Fruit fly (Drosophila melanogaster) whole organism, wandering third instar larva: Measurements from ENCODE around the gene Or19a.
A peak's percentile ranks its signal among the peaks of the same experiment; 100 is the strongest.
"Not testable (repeated sequence)": the region's sequence is repeated elsewhere in the genome, so short reads cannot be mapped to it uniquely, and the experiment has no call there.

ENCODE experiments used
- Abd-B ChIP-seq: fragments of >200 bp; optimal IDR thresholded peaks from 2 replicates; lab custom pipeline; 2017; ENCODE audit warnings: missing biosample characterization, missing genetic modification characterization
- CG32264 ChIP-seq: fragments of 200-800 bp; sonication (Bioruptor generic); optimal IDR thresholded peaks from 2 replicates; lab custom pipeline; 2016; ENCODE audit warnings: missing biosample characterization, missing genetic modification characterization
- CG9705 ChIP-seq: fragments of 200-800 bp; sonication (Bioruptor generic); optimal IDR thresholded peaks from 2 replicates; lab custom pipeline; 2018; ENCODE audit warnings: missing biosample characterization, mild to moderate bottlenecking, missing genetic modification characterization
- CrebA ChIP-seq: fragments of 200-800 bp; sonication (Bioruptor generic); optimal IDR thresholded peaks from 2 replicates; lab custom pipeline; 2016; ENCODE audit warnings: missing biosample characterization, mild to moderate bottlenecking, missing genetic modification characterization, borderline replicate concordance
- Dfd ChIP-seq: fragments of >200 bp; optimal IDR thresholded peaks from 2 replicates; lab custom pipeline; 2017; ENCODE audit warnings: missing biosample characterization, missing genetic modification characterization
- Dif ChIP-seq: fragments of 200-275, 200-300 bp; sonication (Bioruptor generic); optimal IDR thresholded peaks from 2 replicates; lab custom pipeline; 2018; ENCODE audit warnings: missing biosample characterization, missing genetic modification characterization; ENCODE audit not compliant: partially characterized antibody
- GATAd ChIP-seq: sonication (Bioruptor generic); optimal IDR thresholded peaks from 2 replicates; lab custom pipeline; 2016; ENCODE audit warnings: missing biosample characterization, missing genetic modification characterization
- HLH106 ChIP-seq: fragments of 200-800 bp; optimal IDR thresholded peaks from 3 replicates; lab custom pipeline; 2019; ENCODE audit warnings: missing biosample characterization, mild to moderate bottlenecking, missing genetic modification characterization, moderate library complexity
- Hnf4 ChIP-seq: fragments of 200-800 bp; sonication (Bioruptor generic); optimal IDR thresholded peaks from 2 replicates; lab custom pipeline; 2016; ENCODE audit warnings: missing biosample characterization, mild to moderate bottlenecking, missing genetic modification characterization
- Hr78 ChIP-seq: fragments of >200 bp; optimal IDR thresholded peaks from 2 replicates; lab custom pipeline; 2017; ENCODE audit warnings: missing biosample characterization, missing genetic modification characterization
- Hr83 ChIP-seq: fragments of 200-300 bp; sonication (Bioruptor generic); optimal IDR thresholded peaks from 2 replicates; lab custom pipeline; 2016; ENCODE audit warnings: missing biosample characterization, mild to moderate bottlenecking, missing genetic modification characterization, moderate library complexity; ENCODE audit not compliant: poor library complexity, severe bottlenecking
- Jra ChIP-seq: sonication (Bioruptor generic); optimal IDR thresholded peaks from 2 replicates; lab custom pipeline; 2016; ENCODE audit warnings: missing biosample characterization, missing genetic modification characterization
- Mio ChIP-seq: sonication (Bioruptor generic); optimal IDR thresholded peaks from 2 replicates; lab custom pipeline; 2016; ENCODE audit warnings: missing biosample characterization, missing genetic modification characterization
- Myc ChIP-seq: fragments of >200 bp; optimal IDR thresholded peaks from 2 replicates; lab custom pipeline; 2017
- N ChIP-seq: fragments of >200 bp; optimal IDR thresholded peaks from 2 replicates; lab custom pipeline; 2018; ENCODE audit warnings: missing biosample characterization, missing external identifiers, missing genetic modification characterization
- OdsH ChIP-seq: fragments of 200-800 bp; sonication (Bioruptor generic); optimal IDR thresholded peaks from 2 replicates; lab custom pipeline; 2016; ENCODE audit warnings: missing biosample characterization, mild to moderate bottlenecking, missing genetic modification characterization
- Rel ChIP-seq, 2 experiments: fragments of 200-800 bp; sonication (Bioruptor generic) in 1 of 2; optimal IDR thresholded peaks; 2 replicates in 1 of 2; 3 replicates in 1 of 2; lab custom pipeline; 2016 to 2019; ENCODE audit warnings: mild to moderate bottlenecking in 2 of 2, missing biosample characterization in 2 of 2, missing genetic modification characterization in 2 of 2, moderate library complexity in 1 of 2
- Sp1 ChIP-seq: fragments of 200-800 bp; sonication (Bioruptor generic); optimal IDR thresholded peaks from 3 replicates; lab custom pipeline; 2019; ENCODE audit warnings: missing biosample characterization, mild to moderate bottlenecking, missing genetic modification characterization, moderate library complexity
- Vsx2 ChIP-seq: fragments of 200-300, 225-300 bp; sonication (Bioruptor generic); optimal IDR thresholded peaks from 2 replicates; lab custom pipeline; 2018; ENCODE audit warnings: missing biosample characterization, missing genetic modification characterization; ENCODE audit not compliant: partially characterized antibody
- br ChIP-seq: fragments of 200-800 bp; sonication (Bioruptor generic); optimal IDR thresholded peaks from 2 replicates; lab custom pipeline; 2016; ENCODE audit warnings: missing biosample characterization, missing genetic modification characterization
- brk ChIP-seq: fragments of 200-800 bp; sonication (Bioruptor generic); optimal IDR thresholded peaks from 2 replicates; lab custom pipeline; 2016; ENCODE audit warnings: missing biosample characterization, mild to moderate bottlenecking, missing genetic modification characterization
- dl ChIP-seq, 2 experiments: fragments of 175-275, 200-275 bp in 1 of 2; fragments of 200-275 bp in 1 of 2; sonication (Bioruptor generic); optimal IDR thresholded peaks; lab custom pipeline; 2018; ENCODE audit warnings: mild to moderate bottlenecking in 2 of 2, missing biosample characterization in 2 of 2, missing genetic modification characterization in 2 of 2, moderate library complexity in 2 of 2; ENCODE audit not compliant: partially characterized antibody in 2 of 2, insufficient read depth in 1 of 2
- dmrt93B ChIP-seq: fragments of 200-800 bp; sonication (Bioruptor generic); optimal IDR thresholded peaks from 2 replicates; lab custom pipeline; 2018; ENCODE audit warnings: missing biosample characterization, mild to moderate bottlenecking, missing genetic modification characterization
- dsf ChIP-seq: sonication (Bioruptor generic); optimal IDR thresholded peaks from 2 replicates; lab custom pipeline; 2016; ENCODE audit warnings: missing biosample characterization, missing genetic modification characterization, borderline replicate concordance
- ey ChIP-seq: fragments of 200-800 bp; sonication (Bioruptor generic); optimal IDR thresholded peaks from 2 replicates; lab custom pipeline; 2016; ENCODE audit warnings: missing biosample characterization, missing genetic modification characterization
- foxo ChIP-seq, 2 experiments: fragments of 200-800 bp; sonication (Bioruptor generic); optimal IDR thresholded peaks; 2 replicates in 1 of 2; 3 replicates in 1 of 2; lab custom pipeline; 2016 to 2017; ENCODE audit warnings: missing biosample characterization in 2 of 2, missing genetic modification characterization in 2 of 2
- fru ChIP-seq: fragments of 200-800 bp; sonication (Bioruptor generic); optimal IDR thresholded peaks from 3 replicates; lab custom pipeline; 2016; ENCODE audit warnings: missing biosample characterization, mild to moderate bottlenecking, missing genetic modification characterization
- h ChIP-seq: fragments of 200-800 bp; sonication (Bioruptor generic); optimal IDR thresholded peaks from 3 replicates; lab custom pipeline; 2016; ENCODE audit warnings: missing biosample characterization, mild to moderate bottlenecking, missing genetic modification characterization
- jim ChIP-seq: fragments of 175-275, 200-325 bp; sonication (Bioruptor generic); optimal IDR thresholded peaks from 2 replicates; lab custom pipeline; 2016; ENCODE audit warnings: missing biosample characterization, mild to moderate bottlenecking, missing genetic modification characterization
- lola ChIP-seq: fragments of >200 bp; optimal IDR thresholded peaks from 2 replicates; lab custom pipeline; 2017; ENCODE audit warnings: missing biosample characterization, missing genetic modification characterization
- pan ChIP-seq: fragments of >200 bp; optimal IDR thresholded peaks from 2 replicates; lab custom pipeline; 2017
- psq ChIP-seq: fragments of 200-800 bp; sonication (Bioruptor generic); optimal IDR thresholded peaks from 3 replicates; lab custom pipeline; 2017; ENCODE audit warnings: missing biosample characterization, mild to moderate bottlenecking, missing genetic modification characterization, moderate library complexity
- rgr ChIP-seq: fragments of 200-800 bp; sonication (Bioruptor generic); optimal IDR thresholded peaks from 3 replicates; lab custom pipeline; 2016; ENCODE audit warnings: missing biosample characterization, mild to moderate bottlenecking, missing genetic modification characterization
- sage ChIP-seq: fragments of 200-800 bp; sonication (Bioruptor generic); optimal IDR thresholded peaks from 2 replicates; lab custom pipeline; 2016; ENCODE audit warnings: missing biosample characterization, mild to moderate bottlenecking, missing genetic modification characterization
- sv ChIP-seq: fragments of 200-800 bp; sonication (Bioruptor generic); optimal IDR thresholded peaks from 3 replicates; lab custom pipeline; 2016; ENCODE audit warnings: missing biosample characterization, missing genetic modification characterization
- tai ChIP-seq: sonication (Bioruptor generic); optimal IDR thresholded peaks from 2 replicates; lab custom pipeline; 2016; ENCODE audit warnings: missing biosample characterization, missing genetic modification characterization
- usp ChIP-seq: fragments of >200 bp; optimal IDR thresholded peaks from 2 replicates; lab custom pipeline; 2017; ENCODE audit warnings: missing biosample characterization, missing genetic modification characterization
- woc ChIP-seq: sonication (Bioruptor generic); optimal IDR thresholded peaks from 2 replicates; lab custom pipeline; 2016; ENCODE audit warnings: missing biosample characterization, mild to moderate bottlenecking, missing genetic modification characterization

Or19a gene

DNA sequence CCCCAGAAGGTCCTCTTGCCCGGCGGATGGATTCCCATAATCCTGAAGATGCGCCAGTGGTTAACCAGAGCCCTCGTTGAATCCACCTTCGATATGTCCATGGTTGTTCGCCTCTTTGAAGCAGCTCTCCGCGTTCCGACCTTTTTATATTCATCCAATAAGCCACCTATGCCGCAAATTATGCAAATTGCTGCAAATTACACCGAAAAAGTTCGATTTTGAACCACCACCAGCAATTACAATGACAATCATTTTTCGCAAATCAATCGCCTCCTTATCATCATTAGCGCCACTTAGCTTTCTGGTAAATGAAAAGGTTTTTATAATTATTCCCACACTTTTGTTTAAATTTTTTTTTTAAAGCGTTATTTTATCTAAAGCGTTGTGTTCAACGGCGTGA is at the start of gene Or19a:
Gene Or19a, minus strand, starts transcription at position 101 of the 400 bp plus-strand sequence.
- not testable (repeated sequence) for TF ChIP-seq Abd-B, Hr78, Hr83 (GFP tag; lab: Kevin White, UChicago)
- TF ChIP-seq, all 38 proteins: peak for 0; not testable (repeated sequence) for 38

DNA sequence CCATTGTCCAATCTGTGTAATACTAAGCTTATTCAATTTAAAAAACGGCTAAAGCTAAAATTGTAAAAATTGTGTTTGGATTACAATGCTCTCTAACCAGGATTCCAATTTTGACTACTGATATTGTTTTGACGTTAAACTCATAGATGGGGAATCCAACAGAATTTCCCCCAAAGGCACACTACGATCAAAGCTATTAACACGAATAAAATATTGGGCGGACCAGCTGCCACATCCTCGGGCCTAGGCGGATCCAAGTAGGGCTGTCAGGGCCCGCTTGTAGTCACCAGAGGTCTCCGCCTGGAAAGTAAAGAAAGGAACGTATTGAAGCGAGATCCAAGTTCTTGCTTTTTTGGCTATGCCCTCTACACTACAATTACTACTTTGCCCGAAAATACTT is 43.4 kb upstream of the Or19a start, which contains the start of gene Sdic2:
Gene Sdic2, minus strand, starts transcription at position 101 of the 400 bp plus-strand sequence.
- TF ChIP-seq CG32264, dsf, Sp1 (GFP tag; lab: Kevin White, UChicago): not testable (repeated sequence)

DNA sequence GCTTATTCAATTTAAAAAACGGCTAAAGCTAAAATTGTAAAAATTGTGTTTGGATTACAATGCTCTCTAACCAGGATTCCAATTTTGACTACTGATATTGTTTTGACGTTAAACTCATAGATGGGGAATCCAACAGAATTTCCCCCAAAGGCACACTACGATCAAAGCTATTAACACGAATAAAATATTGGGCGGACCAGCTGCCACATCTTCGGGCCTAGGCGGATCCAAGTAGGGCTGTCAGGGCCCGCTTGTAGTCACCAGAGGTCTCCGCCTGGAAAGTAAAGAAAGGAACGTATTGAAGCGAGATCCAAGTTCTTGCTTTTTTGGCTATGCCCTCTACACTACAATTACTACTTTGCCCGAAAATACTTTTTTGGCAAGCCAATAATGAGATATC is 35.5 kb upstream of the Or19a start, which contains the start of gene Sdic1:
Gene Sdic1, minus strand, starts transcription at position 101 of the 400 bp plus-strand sequence.
- not testable (repeated sequence) for TF ChIP-seq dmrt93B (GFP tag; lab: Kevin White, UChicago); lola (GFP tag; lab: Kevin White, UChicago); jim

DNA sequence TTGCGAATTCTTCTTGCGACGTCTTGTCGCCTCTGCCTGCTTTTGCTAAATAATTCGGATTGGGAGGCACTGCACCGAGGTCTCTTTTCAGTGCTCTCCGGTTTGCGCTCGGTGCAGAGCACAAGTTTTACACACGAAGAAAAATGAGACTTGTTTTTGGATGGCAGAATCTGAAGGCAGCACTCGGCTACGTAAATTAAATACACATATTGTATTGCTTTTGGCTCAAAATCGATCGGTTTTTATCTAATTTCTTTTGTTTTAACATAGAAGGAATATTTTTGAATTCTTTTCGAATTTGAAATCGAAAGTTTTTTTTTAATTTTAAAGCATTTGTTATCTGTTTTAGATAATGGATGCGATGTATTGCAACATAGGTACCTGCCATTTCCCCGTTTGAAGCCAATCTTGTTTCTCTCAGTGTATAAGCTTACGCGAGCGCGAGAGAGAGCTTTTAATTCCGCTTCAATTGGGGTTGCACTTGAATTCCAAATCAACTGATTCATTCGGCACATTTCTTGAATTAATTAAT is 30.5 kb upstream of the Or19a start, which contains the start of gene AnxB10:
Gene AnxB10, minus strand, starts transcription at position 51 of the 532 bp plus-strand sequence.
- peak; percentile 85 for TF ChIP-seq CG9705 (GFP tag; lab: Kevin White, UChicago)
- peak; percentile 40 for TF ChIP-seq Mio
- TF ChIP-seq CG32264 (GFP tag; lab: Kevin White, UChicago) = peak; percentile 70
- no peak for TF ChIP-seq Hr78 (GFP tag; lab: Kevin White, UChicago)
- no peak for TF ChIP-seq Myc (lab: Kevin White, UChicago)
- peak; percentile 89 for TF ChIP-seq rgr (GFP tag; lab: Kevin White, UChicago)
- TF ChIP-seq psq (GFP tag; lab: Kevin White, UChicago) = peak; percentile 82
- no peak for TF ChIP-seq Abd-B (GFP tag; lab: Kevin White, UChicago)
- TF ChIP-seq Hr83 (GFP tag; lab: Kevin White, UChicago) = no peak
- peak; percentile 86 for TF ChIP-seq woc (GFP tag; lab: Kevin White, UChicago)
- peak; percentile 15 for TF ChIP-seq dsf (GFP tag; lab: Kevin White, UChicago)
- peak; percentile 90 for TF ChIP-seq OdsH
- peak; percentile 6 for TF ChIP-seq GATAd
- TF ChIP-seq Dfd (GFP tag; lab: Kevin White, UChicago) = no peak
- TF ChIP-seq br (GFP tag; lab: Kevin White, UChicago) = peak; percentile 91
- TF ChIP-seq Jra (GFP tag; lab: Kevin White, UChicago) = peak; percentile 72
- peak; percentile 46 to 91 for TF ChIP-seq foxo (GFP tag; optimal IDR thresholded peaks at IDR 0.05; lab: Kevin White, UChicago)
- TF ChIP-seq brk (GFP tag; lab: Kevin White, UChicago) = no peak
- peak; percentile 16 for TF ChIP-seq Rel (GFP tag; optimal IDR thresholded peaks at IDR 0.05; lab: Kevin White, UChicago)
- peak; percentile 57 for TF ChIP-seq Rel (tag; optimal IDR thresholded peaks at IDR 0.05; lab: Kevin White, UChicago)
- TF ChIP-seq tai (GFP tag; lab: Kevin White, UChicago) = no peak
- TF ChIP-seq HLH106 (tag; lab: Kevin White, UChicago) = peak; percentile 91
- TF ChIP-seq Hnf4 (GFP tag; lab: Kevin White, UChicago) = peak; percentile 79
- TF ChIP-seq h (GFP tag; lab: Kevin White, UChicago) = peak; percentile 92
- TF ChIP-seq Vsx2 (GFP tag; lab: Kevin White, UChicago) = no peak
- TF ChIP-seq dmrt93B (GFP tag; lab: Kevin White, UChicago) = peak; percentile 92
- TF ChIP-seq usp (GFP tag; lab: Kevin White, UChicago) = no peak
- TF ChIP-seq lola (GFP tag; lab: Kevin White, UChicago) = no peak
- peak; percentile 92 for TF ChIP-seq Sp1 (GFP tag; lab: Kevin White, UChicago)
- TF ChIP-seq Dif (GFP tag; lab: Kevin White, UChicago) = peak; percentile 37
- TF ChIP-seq sage (GFP tag; lab: Kevin White, UChicago) = peak; percentile 81
- peak; percentile 93 for TF ChIP-seq ey (GFP tag; lab: Kevin White, UChicago)
- no peak for TF ChIP-seq jim
- no peak for TF ChIP-seq pan
- peak; percentile 15 for TF ChIP-seq sv
- TF ChIP-seq N = no peak
- peak; percentile 93 for TF ChIP-seq fru (GFP tag; lab: Kevin White, UChicago)
- no peak for TF ChIP-seq dl (GFP tag; optimal IDR thresholded peaks at IDR 0.05; lab: Kevin White, UChicago; ENCODE audit: insufficient read depth in 1 of 2, partially characterized antibody in 2 of 2)
- no peak for TF ChIP-seq CrebA
